Worm (Caenorhabditis elegans) whole organism, early embryonic: ENCODE data around the gene cdh-3.

Experiments used
- B0310.2 ChIP-seq: sonication (generic microtip); optimal IDR thresholded peaks from 2 replicates; lab custom pipeline; 2016; ENCODE audit warnings: mild to moderate bottlenecking, missing genetic modification characterization, missing compliant biosample characterization
- F13C5.2 ChIP-seq: sonication (generic microtip); optimal IDR thresholded peaks from 2 replicates; lab custom pipeline; 2017; ENCODE audit warnings: mild to moderate bottlenecking, missing genetic modification characterization, inconsistent platforms, missing compliant biosample characterization
- aly-1 ChIP-seq: sonication (generic microtip); optimal IDR thresholded peaks from 2 replicates; lab custom pipeline; 2016; ENCODE audit warnings: missing genetic modification characterization, missing compliant biosample characterization
- ama-1 ChIP-seq: fragments of 150-350 bp; optimal IDR thresholded peaks from 2 replicates; lab custom pipeline; 2014
- ceh-13 ChIP-seq: fragments of 200-800 bp; sonication (Bioruptor generic); optimal IDR thresholded peaks from 2 replicates; lab custom pipeline; 2018; ENCODE audit warnings: mild to moderate bottlenecking, missing genetic modification characterization, missing compliant biosample characterization
- ceh-36 ChIP-seq: sonication (generic microtip); optimal IDR thresholded peaks from 2 replicates; lab custom pipeline; 2016; ENCODE audit warnings: missing genetic modification characterization, inconsistent platforms, missing compliant biosample characterization
- ets-7 ChIP-seq: sonication (generic microtip); optimal IDR thresholded peaks from 2 replicates; lab custom pipeline; 2016; ENCODE audit warnings: missing genotype, missing genetic modification characterization, missing compliant biosample characterization
- flt-1 ChIP-seq: fragments of 200-800 bp; sonication (Bioruptor generic); IDR thresholded peaks from 2 replicates; pipeline ENCODE4 v1.3.6; 2022; ENCODE audit warnings: missing genetic modification characterization, missing compliant biosample characterization
- hmbx-1 ChIP-seq: sonication (generic microtip); optimal IDR thresholded peaks from 2 replicates; lab custom pipeline; 2016; ENCODE audit warnings: mild to moderate bottlenecking, missing genetic modification characterization, missing compliant biosample characterization
- hmg-4 ChIP-seq: fragments of 200-800 bp; sonication (Bioruptor generic); optimal IDR thresholded peaks from 2 replicates; lab custom pipeline; 2018; ENCODE audit warnings: mild to moderate bottlenecking, missing genetic modification characterization, missing compliant biosample characterization
- hnd-1 ChIP-seq: sonication (generic microtip); optimal IDR thresholded peaks from 2 replicates; lab custom pipeline; 2016; ENCODE audit warnings: missing genetic modification characterization, missing compliant biosample characterization
- pes-1 ChIP-seq: fragments of 200-800 bp; sonication (Bioruptor generic); IDR thresholded peaks from 2 replicates; pipeline ENCODE4 v1.3.6; 2022; ENCODE audit warnings: missing genetic modification reagents, missing genetic modification characterization, missing compliant biosample characterization
- scrt-1 ChIP-seq: fragments of 200-800 bp; sonication (Bioruptor generic); IDR thresholded peaks from 2 replicates; pipeline ENCODE4 v1.3.6; 2022; ENCODE audit warnings: missing genetic modification characterization, missing compliant biosample characterization
- sea-1 ChIP-seq: fragments of 200-800 bp; sonication (Bioruptor generic); conservative IDR thresholded peaks from 2 replicates; pipeline ENCODE4 v1.3.6; 2022; ENCODE audit warnings: missing genetic modification characterization, missing compliant biosample characterization
- tbx-11 ChIP-seq: fragments of 200-800 bp; sonication (Bioruptor generic); IDR thresholded peaks from 2 replicates; pipeline ENCODE4 v1.3.6; 2022; ENCODE audit warnings: missing genetic modification characterization, missing compliant biosample characterization
- tbx-37 ChIP-seq: fragments of 200-800 bp; sonication (Bioruptor generic); conservative IDR thresholded peaks from 2 replicates; pipeline ENCODE4 v1.3.6; 2022; ENCODE audit warnings: missing genetic modification reagents, missing genetic modification characterization, missing compliant biosample characterization
- tra-4 ChIP-seq: sonication (generic microtip); optimal IDR thresholded peaks from 2 replicates; lab custom pipeline; 2017; ENCODE audit warnings: missing genetic modification characterization, missing compliant biosample characterization

Gene cdh-3

DNA sequence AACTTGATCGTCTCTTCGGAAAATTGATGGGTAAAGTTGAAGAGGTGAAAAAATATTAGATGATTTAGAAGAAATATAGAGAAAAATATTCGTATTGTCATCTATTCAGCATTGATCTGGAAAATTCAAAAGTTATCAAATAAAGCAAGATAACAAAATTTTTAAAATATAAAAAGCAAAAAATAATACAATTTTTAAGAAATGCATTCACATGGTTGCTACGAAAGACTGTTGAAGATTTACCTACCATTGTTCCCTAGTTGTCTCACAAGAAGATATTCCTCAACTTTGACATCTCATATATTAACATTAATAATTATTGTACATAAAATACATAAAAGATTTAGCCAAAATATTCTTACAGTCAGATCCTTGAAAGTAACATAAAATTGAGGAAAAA is at the start of gene cdh-3:
Gene cdh-3, minus strand, starts transcription at position 101 of the 400 bp plus-strand sequence.
- TF ChIP-seq tbx-37 (GFP tag; lab: Robert Waterston, UW) (no peak), ceh-36 (tag; lab: Kevin White, UChicago) (no peak), scrt-1 (GFP tag; lab: Robert Waterston, UW) (no peak), hmbx-1 (no peak), B0310.2 (no peak), hnd-1 (tag; lab: Kevin White, UChicago) (no peak)

DNA sequence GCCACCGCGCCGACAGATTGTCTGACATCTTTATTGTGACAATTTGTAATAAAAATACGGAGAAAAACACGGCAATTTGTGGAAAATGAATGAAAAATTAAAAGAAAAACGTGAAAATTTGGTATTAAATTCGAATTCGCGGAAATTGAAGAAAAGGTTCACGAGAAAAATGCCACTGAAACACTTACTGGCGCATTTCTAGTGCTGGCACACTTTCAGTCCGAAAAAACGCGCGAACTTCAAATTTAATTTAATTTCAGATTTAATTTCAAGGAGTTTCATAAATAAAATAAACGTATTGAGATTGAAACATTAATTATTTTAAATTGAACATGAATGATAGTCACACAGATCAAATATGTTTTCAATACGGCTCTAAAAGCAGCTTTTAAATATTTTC is 41.1 kb upstream of the cdh-3 start, which contains the start of gene cyk-7:
Gene cyk-7, minus strand, starts transcription at position 99 of the 400 bp plus-strand sequence.
- no peak for TF ChIP-seq flt-1 (GFP tag; lab: Robert Waterston, UW)
- no peak for TF ChIP-seq ama-1 (lab: Kevin White, UChicago)
- no peak for TF ChIP-seq tra-4 (tag; lab: Kevin White, UChicago)
- no peak for TF ChIP-seq aly-1 (tag; lab: Kevin White, UChicago)

DNA sequence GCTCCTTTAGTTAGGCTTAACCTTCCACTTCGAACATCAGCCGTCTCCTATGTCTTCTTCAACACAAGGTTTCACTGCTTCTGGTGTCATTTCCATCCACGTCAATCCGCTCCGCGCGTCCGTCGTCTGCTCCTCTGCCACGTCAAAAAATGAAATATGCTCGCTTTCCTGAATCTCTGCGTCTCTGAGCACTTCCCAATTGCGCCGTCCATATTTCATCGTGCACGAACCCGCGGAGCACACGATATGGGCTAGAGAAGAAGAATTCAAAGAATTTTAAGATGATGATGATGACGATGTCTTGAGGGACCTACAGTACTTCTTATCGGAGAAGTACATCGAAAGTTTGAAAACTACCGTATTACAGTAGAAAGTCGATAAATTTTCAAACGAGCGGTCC is 38.7 kb upstream of the cdh-3 start:
- TF ChIP-seq B0310.2 (no peak), pes-1 (no peak), hmbx-1 (no peak), flt-1 (GFP tag; lab: Robert Waterston, UW) (no peak), ama-1 (lab: Kevin White, UChicago) (no peak), sea-1 (GFP tag; lab: Robert Waterston, UW) (no peak), tra-4 (tag; lab: Kevin White, UChicago) (no peak), aly-1 (tag; lab: Kevin White, UChicago) (no peak), F13C5.2 (tag; lab: Kevin White, UChicago) (no peak), hnd-1 (tag; lab: Kevin White, UChicago) (no peak), ets-7 (tag; lab: Kevin White, UChicago) (no peak), ceh-13 (GFP tag; lab: Kevin White, UChicago) (no peak), scrt-1 (GFP tag; lab: Robert Waterston, UW) (no peak)

DNA sequence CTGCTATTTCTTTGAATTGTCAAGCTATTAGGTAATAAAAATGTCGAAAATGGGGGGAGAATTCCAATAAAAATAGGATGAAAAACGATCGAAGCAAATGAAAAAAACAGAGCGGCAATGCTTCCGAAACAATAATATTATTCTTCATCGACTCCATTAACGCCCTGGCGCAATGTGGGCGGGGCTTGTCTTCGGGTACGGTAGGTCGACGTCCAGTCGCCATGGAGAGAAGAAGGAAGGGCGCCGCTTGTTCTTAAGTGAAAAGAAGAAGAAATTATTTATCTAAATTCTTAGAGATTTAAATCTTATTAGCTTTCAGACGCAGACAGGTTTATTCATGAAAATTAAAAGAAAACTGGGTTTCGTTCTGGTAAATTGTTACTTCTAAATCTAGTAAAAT is 38.0 kb upstream of the cdh-3 start:
- TF ChIP-seq scrt-1 (GFP tag; lab: Robert Waterston, UW) (no peak), ama-1 (lab: Kevin White, UChicago) (no peak), tbx-37 (GFP tag; lab: Robert Waterston, UW) (no peak), ceh-36 (tag; lab: Kevin White, UChicago) (no peak), tra-4 (tag; lab: Kevin White, UChicago) (no peak), B0310.2 (no peak), pes-1 (no peak), hmg-4 (no peak), tbx-11 (GFP tag; lab: Robert Waterston, UW) (no peak), aly-1 (tag; lab: Kevin White, UChicago) (no peak), ets-7 (tag; lab: Kevin White, UChicago) (no peak), flt-1 (GFP tag; lab: Robert Waterston, UW) (no peak), hmbx-1 (no peak), ceh-13 (GFP tag; lab: Kevin White, UChicago) (no peak), F13C5.2 (tag; lab: Kevin White, UChicago) (no peak), hnd-1 (tag; lab: Kevin White, UChicago) (no peak), sea-1 (GFP tag; lab: Robert Waterston, UW) (no peak)

DNA sequence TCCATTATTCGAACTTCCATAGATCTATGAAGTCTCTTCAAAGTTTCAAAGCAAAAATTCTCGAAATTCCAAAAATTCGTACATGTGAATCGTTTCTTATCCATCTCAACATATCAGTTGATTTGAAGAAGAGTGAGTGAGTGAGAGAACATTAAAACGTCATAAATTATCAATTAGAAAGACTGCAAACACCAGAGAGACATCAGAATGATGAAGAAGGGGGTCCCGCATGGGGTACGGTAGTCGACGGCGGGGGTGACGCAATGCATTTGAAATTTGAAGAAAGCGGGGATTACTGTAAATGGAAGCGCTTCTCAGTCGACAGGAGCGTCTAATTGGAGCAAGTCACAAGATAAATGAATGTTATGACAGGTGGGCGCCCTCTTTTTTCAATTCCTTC is 36.3 kb upstream of the cdh-3 start:
- TF ChIP-seq hnd-1 (tag; lab: Kevin White, UChicago), result no peak
- TF ChIP-seq pes-1, result no peak
- no peak for TF ChIP-seq ama-1 (lab: Kevin White, UChicago)
- no peak for TF ChIP-seq hmg-4
- no peak for TF ChIP-seq tbx-37 (GFP tag; lab: Robert Waterston, UW)
- TF ChIP-seq scrt-1 (GFP tag; lab: Robert Waterston, UW), result no peak
- TF ChIP-seq ceh-36 (tag; lab: Kevin White, UChicago), result no peak
- TF ChIP-seq sea-1 (GFP tag; lab: Robert Waterston, UW), result no peak
- TF ChIP-seq B0310.2, result no peak
- no peak for TF ChIP-seq tra-4 (tag; lab: Kevin White, UChicago)
- TF ChIP-seq flt-1 (GFP tag; lab: Robert Waterston, UW), result no peak
- no peak for TF ChIP-seq ets-7 (tag; lab: Kevin White, UChicago)
- no peak for TF ChIP-seq F13C5.2 (tag; lab: Kevin White, UChicago)
- no peak for TF ChIP-seq hmbx-1
- no peak for TF ChIP-seq ceh-13 (GFP tag; lab: Kevin White, UChicago)
- TF ChIP-seq aly-1 (tag; lab: Kevin White, UChicago), result no peak

DNA sequence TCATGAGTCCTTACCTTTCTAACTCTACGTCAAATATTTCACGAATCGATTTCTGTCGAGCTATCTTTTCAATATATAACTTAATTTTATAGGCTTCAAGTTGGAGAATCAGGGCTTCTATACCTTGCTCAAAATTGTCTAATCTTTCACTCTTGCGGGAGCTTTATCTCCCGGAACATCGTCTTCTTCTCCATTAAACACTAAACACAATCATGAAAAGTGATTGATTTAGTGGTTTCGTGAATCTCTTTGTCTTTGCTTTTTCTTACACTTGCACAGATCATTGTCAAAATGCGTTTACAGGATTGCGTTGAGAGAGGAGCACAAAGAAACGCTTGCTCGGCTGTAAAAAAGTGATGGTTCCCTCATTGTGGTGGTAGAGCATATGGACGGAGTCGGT is 34.2 kb upstream of the cdh-3 start:
- TF ChIP-seq hmg-4 (no peak), flt-1 (GFP tag; lab: Robert Waterston, UW) (no peak), sea-1 (GFP tag; lab: Robert Waterston, UW) (no peak), ceh-36 (tag; lab: Kevin White, UChicago) (no peak), hmbx-1 (no peak), hnd-1 (tag; lab: Kevin White, UChicago) (no peak), F13C5.2 (tag; lab: Kevin White, UChicago) (no peak), ama-1 (lab: Kevin White, UChicago) (no peak), tbx-11 (GFP tag; lab: Robert Waterston, UW) (no peak), ceh-13 (GFP tag; lab: Kevin White, UChicago) (no peak)

DNA sequence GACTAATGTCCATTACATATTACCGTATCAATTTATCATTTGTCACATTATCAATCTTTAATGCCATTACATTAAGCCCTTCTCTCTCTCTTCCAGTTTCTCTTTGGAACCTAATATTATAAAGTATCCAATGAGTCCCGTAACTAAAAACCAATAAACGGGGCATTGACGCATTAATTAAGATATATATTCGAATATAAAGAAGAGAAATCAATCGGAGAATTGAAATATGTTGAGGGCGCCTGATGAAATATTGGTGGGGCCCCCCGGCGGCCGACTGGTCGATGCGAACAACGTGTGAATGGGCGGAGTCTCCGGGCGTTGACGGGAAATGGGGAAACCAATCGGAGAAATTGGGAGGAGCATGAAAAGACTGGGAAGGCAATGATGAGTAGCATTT is 30.0 kb upstream of the cdh-3 start:
- TF ChIP-seq aly-1 (tag; lab: Kevin White, UChicago), result no peak
- TF ChIP-seq tra-4 (tag; lab: Kevin White, UChicago), result no peak
- TF ChIP-seq flt-1 (GFP tag; lab: Robert Waterston, UW), result no peak
- no peak for TF ChIP-seq ceh-36 (tag; lab: Kevin White, UChicago)
- no peak for TF ChIP-seq ama-1 (lab: Kevin White, UChicago)
- TF ChIP-seq B0310.2, result no peak
- no peak for TF ChIP-seq sea-1 (GFP tag; lab: Robert Waterston, UW)

DNA sequence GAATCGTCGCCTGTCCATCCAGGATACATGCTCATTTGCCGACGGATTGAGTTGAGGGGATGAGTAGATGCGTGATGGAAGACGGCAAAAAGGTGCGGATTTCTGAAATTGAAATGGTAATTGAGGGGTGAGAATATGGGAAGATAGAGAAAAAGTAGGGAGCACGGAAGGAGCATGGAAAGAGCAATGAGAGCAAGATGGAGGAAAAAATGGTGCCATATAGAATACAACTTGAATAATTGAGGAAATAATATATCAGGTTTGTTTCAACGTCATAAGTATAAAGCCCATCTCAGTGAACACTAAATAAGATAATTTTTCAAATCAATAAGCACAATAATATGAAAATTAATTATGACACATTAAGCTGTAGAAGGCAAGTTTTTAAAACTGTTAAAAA is 29.1 kb upstream of the cdh-3 start, which contains the start of gene mab-5:
Gene mab-5, minus strand, starts transcription at position 101 of the 400 bp plus-strand sequence.
- TF ChIP-seq hmbx-1 (no peak), aly-1 (tag; lab: Kevin White, UChicago) (no peak), scrt-1 (GFP tag; lab: Robert Waterston, UW) (no peak), ama-1 (lab: Kevin White, UChicago) (no peak), F13C5.2 (tag; lab: Kevin White, UChicago) (no peak), flt-1 (GFP tag; lab: Robert Waterston, UW) (no peak), tbx-11 (GFP tag; lab: Robert Waterston, UW) (no peak), tbx-37 (GFP tag; lab: Robert Waterston, UW) (no peak), sea-1 (GFP tag; lab: Robert Waterston, UW) (no peak), ets-7 (tag; lab: Kevin White, UChicago) (no peak), ceh-13 (GFP tag; lab: Kevin White, UChicago) (no peak), B0310.2 (no peak), ceh-36 (tag; lab: Kevin White, UChicago) (no peak), pes-1 (no peak), tra-4 (tag; lab: Kevin White, UChicago) (no peak), hnd-1 (tag; lab: Kevin White, UChicago) (no peak), hmg-4 (no peak)
